Fruit fly (Drosophila melanogaster) whole organism: ENCODE measurements around the gene slow.

Experiments
- CG8478 ChIP-seq: fragments of >200 bp; optimal IDR thresholded peaks from 2 replicates; lab custom pipeline; 2018; ENCODE audit warnings: inconsistent platforms
- EcR ChIP-seq, 2 experiments: fragments of >200 bp; optimal IDR thresholded peaks; 2 replicates each; lab custom pipeline; 2017; ENCODE audit warnings: missing biosample characterization in 2 of 2, missing genetic modification characterization in 2 of 2, missing genetic modification reagents in 2 of 2
- pan ChIP-seq: fragments of >200 bp; optimal IDR thresholded peaks from 2 replicates; lab custom pipeline; 2017
- psq ChIP-seq: fragments of >200 bp; optimal IDR thresholded peaks from 2 replicates; lab custom pipeline; 2017
- usp ChIP-seq: fragments of >200 bp; optimal IDR thresholded peaks from 2 replicates; lab custom pipeline; 2017; ENCODE audit warnings: missing biosample characterization, missing genetic modification characterization, mixed read lengths

DNA sequence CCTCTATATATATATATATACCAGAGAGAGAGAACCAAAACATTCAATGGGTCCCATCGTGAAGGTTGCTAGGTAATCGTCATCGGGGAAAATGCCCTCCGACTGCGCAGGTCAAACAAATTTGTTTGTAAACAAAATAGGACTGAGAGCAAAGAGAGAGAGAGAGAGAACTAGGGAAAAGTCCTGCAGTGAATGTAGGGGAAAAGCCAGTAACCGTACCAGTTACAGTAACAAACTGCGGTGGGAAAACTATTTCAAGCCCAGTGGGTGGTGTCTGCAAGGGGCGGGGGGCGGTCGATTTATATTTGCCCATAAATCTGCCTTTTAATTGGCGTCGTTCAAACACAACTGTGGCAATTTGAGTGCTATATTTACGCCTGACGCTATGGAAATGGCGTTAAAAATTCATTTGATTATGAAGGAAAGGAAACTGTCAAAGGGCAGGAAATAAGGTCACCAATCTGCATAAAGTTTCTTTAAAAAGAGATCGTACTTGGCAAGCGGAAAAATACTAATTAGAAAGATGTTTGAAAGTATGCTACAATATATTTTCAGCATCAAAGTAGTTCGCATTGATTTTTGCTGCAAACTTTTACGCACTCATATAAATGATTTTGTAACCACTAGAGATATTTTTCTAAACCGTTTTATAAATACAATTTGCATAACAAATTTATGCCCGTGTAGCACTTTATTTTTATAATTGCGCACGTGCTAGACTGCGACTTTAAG, 25.8 kb downstream of the slow start:
- no peak for TF ChIP-seq CG8478
- no peak for TF ChIP-seq usp (GFP tag; lab: Kevin White, UChicago)
- TF ChIP-seq pan: no peak
- no peak for TF ChIP-seq psq (lab: Kevin White, UChicago)
- no peak for TF ChIP-seq EcR (GFP tag; optimal IDR thresholded peaks at IDR 0.05; lab: Kevin White, UChicago)
